Fruit fly (Drosophila melanogaster) whole organism, embryonic: ENCODE measurements around the gene kay.

Experiments used
- Adf1 ChIP-seq: fragments of 200-800 bp; sonication (Bioruptor generic); IDR thresholded peaks from 2 replicates; pipeline ENCODE4 v1.3.6; 2022; ENCODE audit warnings: missing biosample characterization, missing genetic modification characterization
- Antp ChIP-seq: fragments of 200-800 bp; sonication (Bioruptor generic); optimal IDR thresholded peaks from 3 replicates; lab custom pipeline; 2016; ENCODE audit warnings: missing biosample characterization, missing genetic modification characterization
- Atf3 ChIP-seq: fragments of 200-800 bp; sonication (Bioruptor generic); optimal IDR thresholded peaks from 3 replicates; lab custom pipeline; 2016; ENCODE audit warnings: missing biosample characterization, missing genetic modification characterization
- BtbVII ChIP-seq: fragments of 200-800 bp; sonication (Bioruptor generic); optimal IDR thresholded peaks from 3 replicates; lab custom pipeline; 2017; ENCODE audit warnings: missing biosample characterization, mild to moderate bottlenecking, missing genetic modification characterization
- CG10209 ChIP-seq: fragments of 200-800 bp; sonication (Bioruptor generic); optimal IDR thresholded peaks from 3 replicates; lab custom pipeline; 2017; ENCODE audit warnings: missing biosample characterization, mild to moderate bottlenecking, missing genetic modification characterization, missing genetic modification reagents
- CG1024 ChIP-seq: fragments of 200-800 bp; sonication (Bioruptor generic); IDR thresholded peaks from 2 replicates; pipeline ENCODE4 v1.3.6; 2022; ENCODE audit warnings: missing biosample characterization, missing genetic modification characterization
- CG10959 ChIP-seq: fragments of 200-800 bp; sonication (Bioruptor generic); IDR thresholded peaks from 2 replicates; pipeline ENCODE4 v1.3.6; 2022; ENCODE audit warnings: missing biosample characterization, missing genetic modification characterization
- CG12071 ChIP-seq: fragments of 200-800 bp; sonication (Bioruptor generic); optimal IDR thresholded peaks from 3 replicates; lab custom pipeline; 2018; ENCODE audit warnings: missing biosample characterization, mild to moderate bottlenecking, missing genetic modification characterization
- CG12769 ChIP-seq: fragments of 200-800 bp; sonication (Bioruptor generic); optimal IDR thresholded peaks from 2 replicates; lab custom pipeline; 2019; ENCODE audit warnings: missing biosample characterization, mild to moderate bottlenecking, missing genetic modification characterization, moderate library complexity
- CG13424 ChIP-seq: fragments of 200-800 bp; sonication (Bioruptor generic); optimal IDR thresholded peaks from 2 replicates; lab custom pipeline; 2019; ENCODE audit warnings: missing biosample characterization, mild to moderate bottlenecking, missing genetic modification characterization, moderate library complexity
- CG13775 ChIP-seq: fragments of 200-800 bp; sonication (Bioruptor generic); optimal IDR thresholded peaks from 3 replicates; lab custom pipeline; 2017; ENCODE audit warnings: missing biosample characterization, mild to moderate bottlenecking, missing genetic modification characterization
- CG15479 ChIP-seq: fragments of 200-800 bp; sonication (Bioruptor generic); optimal IDR thresholded peaks from 3 replicates; lab custom pipeline; 2019; ENCODE audit warnings: missing biosample characterization, mild to moderate bottlenecking, missing genetic modification characterization, moderate library complexity
- CG17186 ChIP-seq: fragments of 200-800 bp; sonication (Bioruptor generic); optimal IDR thresholded peaks from 3 replicates; lab custom pipeline; 2017; ENCODE audit warnings: missing biosample characterization, missing genetic modification reagents, missing genetic modification characterization
- CG18011 ChIP-seq: fragments of 200-800 bp; sonication (Bioruptor generic); optimal IDR thresholded peaks from 2 replicates; lab custom pipeline; 2017; ENCODE audit warnings: missing biosample characterization, missing genetic modification characterization, mild to moderate bottlenecking, moderate library complexity, missing genotype
- CG30431 ChIP-seq: fragments of 200-800 bp; sonication (Bioruptor generic); optimal IDR thresholded peaks from 2 replicates; lab custom pipeline; 2017; ENCODE audit warnings: missing biosample characterization, missing genetic modification characterization
- CG31224 ChIP-seq: fragments of 200-800 bp; sonication (Bioruptor generic); IDR thresholded peaks from 2 replicates; pipeline ENCODE4 v1.3.6; 2022; ENCODE audit warnings: missing biosample characterization, missing genetic modification characterization
- CG34422 ChIP-seq: fragments of 200-800 bp; sonication (Bioruptor generic); IDR thresholded peaks from 3 replicates; pipeline ENCODE4 v1.3.6; 2022; ENCODE audit warnings: missing biosample characterization, missing genetic modification characterization
- CG4282 ChIP-seq: fragments of 200-800 bp; sonication (Bioruptor generic); optimal IDR thresholded peaks from 2 replicates; lab custom pipeline; 2016; ENCODE audit warnings: missing biosample characterization, missing genetic modification characterization
- CG4730 ChIP-seq: fragments of 200-800 bp; sonication (Bioruptor generic); IDR thresholded peaks from 2 replicates; pipeline ENCODE4 v1.3.6; 2022; ENCODE audit warnings: missing biosample characterization, missing genetic modification characterization
- CG4854 ChIP-seq: fragments of 200-800 bp; sonication (Bioruptor generic); optimal IDR thresholded peaks from 2 replicates; lab custom pipeline; 2016; ENCODE audit warnings: missing biosample characterization, missing genetic modification characterization, inconsistent platforms
- CG6272 ChIP-seq: fragments of 200-800 bp; sonication (Bioruptor generic); IDR thresholded peaks from 2 replicates; pipeline ENCODE4 v1.3.6; 2022; ENCODE audit warnings: missing biosample characterization, missing genetic modification characterization
- CG6654 ChIP-seq: fragments of 200-800 bp; sonication (Bioruptor generic); optimal IDR thresholded peaks from 2 replicates; lab custom pipeline; 2017; ENCODE audit warnings: missing biosample characterization, mild to moderate bottlenecking, missing genetic modification characterization
- CG8281 ChIP-seq: fragments of 200-800 bp; sonication (Bioruptor generic); optimal IDR thresholded peaks from 2 replicates; lab custom pipeline; 2018; ENCODE audit warnings: missing biosample characterization, mild to moderate bottlenecking, missing genetic modification characterization, moderate library complexity
- CG8478 ChIP-seq: fragments of >200 bp; optimal IDR thresholded peaks from 2 replicates; lab custom pipeline; 2018
- CHES-1-like ChIP-seq: fragments of 200-800 bp; sonication (Bioruptor generic); optimal IDR thresholded peaks from 2 replicates; lab custom pipeline; 2016; ENCODE audit warnings: missing biosample characterization, missing genetic modification characterization
- Camta ChIP-seq: fragments of 200-800 bp; sonication (Bioruptor generic); optimal IDR thresholded peaks from 2 replicates; lab custom pipeline; 2016; ENCODE audit warnings: missing biosample characterization, missing genetic modification characterization
- Dfd ChIP-seq, 2 experiments: fragments of >200 bp; optimal IDR thresholded peaks; 2 replicates each; lab custom pipeline; 2017; ENCODE audit warnings: missing biosample characterization in 2 of 2, missing genetic modification characterization in 2 of 2
- Dip3 ChIP-seq: fragments of 200-800 bp; sonication (Bioruptor generic); optimal IDR thresholded peaks from 3 replicates; lab custom pipeline; 2016; ENCODE audit warnings: missing biosample characterization, missing genetic modification characterization
- Elba2 ChIP-seq: fragments of 200-800 bp; sonication (Bioruptor generic); optimal IDR thresholded peaks from 3 replicates; lab custom pipeline; 2016; ENCODE audit warnings: missing biosample characterization, missing genetic modification characterization
- Fer2 ChIP-seq: fragments of 200-800 bp; sonication (Bioruptor generic); optimal IDR thresholded peaks from 2 replicates; lab custom pipeline; 2018; ENCODE audit warnings: missing biosample characterization, mild to moderate bottlenecking, missing genetic modification characterization, moderate library complexity
- HLH3B ChIP-seq: fragments of 200-800 bp; sonication (Bioruptor generic); IDR thresholded peaks from 2 replicates; pipeline ENCODE4 v1.3.6; 2022; ENCODE audit warnings: missing biosample characterization, missing genetic modification characterization
- Hr51 ChIP-seq, 2 experiments: fragments of 200-800 bp; sonication (Bioruptor generic); optimal IDR thresholded peaks; 2 replicates in 1 of 2; 3 replicates in 1 of 2; lab custom pipeline; 2016 to 2018; ENCODE audit warnings: missing biosample characterization in 2 of 2, missing genetic modification characterization in 2 of 2, mild to moderate bottlenecking in 1 of 2, moderate library complexity in 1 of 2
- MBD-R2 ChIP-seq: fragments of 200-800 bp; sonication (Bioruptor generic); IDR thresholded peaks from 2 replicates; pipeline ENCODE4 v1.3.6; 2022; ENCODE audit warnings: missing biosample characterization, missing genetic modification characterization
- Pdp1 ChIP-seq, 2 experiments: fragments of 200-800 bp; sonication (Bioruptor generic); optimal IDR thresholded peaks; 3 replicates each; lab custom pipeline; 2016; ENCODE audit warnings: missing biosample characterization in 2 of 2, missing genetic modification characterization in 2 of 2, mild to moderate bottlenecking in 1 of 2, moderate library complexity in 1 of 2
- ase ChIP-seq: fragments of 200-800 bp; sonication (Bioruptor generic); IDR thresholded peaks from 3 replicates; pipeline ENCODE4 v1.3.6; 2022; ENCODE audit warnings: missing biosample characterization, missing genetic modification characterization
- bab2 ChIP-seq: fragments of 200-800 bp; sonication (Bioruptor generic); optimal IDR thresholded peaks from 2 replicates; lab custom pipeline; 2016; ENCODE audit warnings: missing biosample characterization, missing genetic modification characterization
- crol ChIP-seq: fragments of 200-800 bp; sonication (Bioruptor generic); IDR thresholded peaks from 2 replicates; pipeline ENCODE4 v1.3.6; 2022; ENCODE audit warnings: missing biosample characterization, missing genetic modification characterization
- disco-r ChIP-seq: fragments of 200-800 bp; sonication (Bioruptor generic); optimal IDR thresholded peaks from 2 replicates; lab custom pipeline; 2016; ENCODE audit warnings: missing biosample characterization, missing genetic modification characterization
- dpn ChIP-seq, 2 experiments: fragments of 200-800 bp; sonication (Bioruptor generic); optimal IDR thresholded peaks; 3 replicates each; lab custom pipeline; 2016; ENCODE audit warnings: missing biosample characterization in 2 of 2, missing genetic modification characterization in 2 of 2
- gcm ChIP-seq: fragments of 200-800 bp; sonication (Bioruptor generic); optimal IDR thresholded peaks from 2 replicates; lab custom pipeline; 2019; ENCODE audit warnings: missing biosample characterization, mild to moderate bottlenecking, missing genetic modification characterization, moderate library complexity
- lab ChIP-seq: fragments of 200-800 bp; sonication (Bioruptor generic); optimal IDR thresholded peaks from 3 replicates; lab custom pipeline; 2017; ENCODE audit warnings: missing biosample characterization, missing genetic modification characterization, mild to moderate bottlenecking, moderate library complexity, missing genetic modification reagents
- lbe ChIP-seq: fragments of 200-800 bp; sonication (Bioruptor generic); optimal IDR thresholded peaks from 2 replicates; lab custom pipeline; 2016; ENCODE audit warnings: missing biosample characterization, mild to moderate bottlenecking, missing genetic modification characterization
- nau ChIP-seq: fragments of 200-800 bp; sonication (Bioruptor generic); optimal IDR thresholded peaks from 3 replicates; lab custom pipeline; 2017; ENCODE audit warnings: missing biosample characterization, mild to moderate bottlenecking, missing genetic modification characterization, missing genetic modification reagents
- pho ChIP-seq: fragments of 200-800 bp; sonication (Bioruptor generic); optimal IDR thresholded peaks from 2 replicates; lab custom pipeline; 2016; ENCODE audit warnings: missing biosample characterization, missing genetic modification characterization
- pros ChIP-seq: fragments of 200-800 bp; sonication (Bioruptor generic); optimal IDR thresholded peaks from 3 replicates; lab custom pipeline; 2019; ENCODE audit warnings: missing biosample characterization, mild to moderate bottlenecking, missing genetic modification characterization, moderate library complexity
- schlank ChIP-seq: fragments of 200-800 bp; sonication (Bioruptor generic); optimal IDR thresholded peaks from 2 replicates; lab custom pipeline; 2018; ENCODE audit warnings: missing biosample characterization, mild to moderate bottlenecking, missing genetic modification characterization
- sim ChIP-seq: fragments of 200-800 bp; sonication (Bioruptor generic); IDR thresholded peaks from 2 replicates; pipeline ENCODE4 v1.3.6; 2022; ENCODE audit warnings: missing biosample characterization, missing genetic modification characterization
- tap ChIP-seq: fragments of 200-800 bp; optimal IDR thresholded peaks from 3 replicates; lab custom pipeline; 2019; ENCODE audit warnings: missing biosample characterization, mild to moderate bottlenecking, missing genetic modification characterization, moderate library complexity
- toy ChIP-seq: fragments of 200-800 bp; sonication (Bioruptor generic); IDR thresholded peaks from 2 replicates; pipeline ENCODE4 v1.3.6; 2022; ENCODE audit warnings: missing biosample characterization, missing genetic modification characterization
- ttk ChIP-seq: fragments of 200-800 bp; sonication (Bioruptor generic); IDR thresholded peaks from 2 replicates; pipeline ENCODE4 v2.1.2; 2022; ENCODE audit warnings: missing biosample characterization, missing genetic modification characterization
- zen ChIP-seq: fragments of 200-800 bp; sonication (Bioruptor generic); optimal IDR thresholded peaks from 3 replicates; lab custom pipeline; 2018; ENCODE audit warnings: missing biosample characterization, mild to moderate bottlenecking, missing genetic modification characterization, moderate library complexity

Gene kay

dm6 chr3R:29773833-29774324 lies 8.1 kb downstream of the kay start (continued):
- TF ChIP-seq BtbVII (GFP tag; lab: Kevin White, UChicago) = peak; percentile 33
- peak; percentile 41; the same call in 1 of the 2 replicates for TF ChIP-seq ttk
- peak; percentile 78 for TF ChIP-seq Dip3
- TF ChIP-seq crol = no peak
- no peak for TF ChIP-seq CG34422
- TF ChIP-seq CG12071 (GFP tag; lab: Kevin White, UChicago) = peak; percentile 70
- TF ChIP-seq toy (GFP tag; lab: Robert Waterston, UW) = peak; percentile 74
- TF ChIP-seq CHES-1-like (GFP tag; lab: Kevin White, UChicago) = peak; percentile 77
- TF ChIP-seq tap (tag; lab: Kevin White, UChicago) = peak; percentile 28
- peak; percentile 76 for TF ChIP-seq bab2 (GFP tag; lab: Kevin White, UChicago)
- TF ChIP-seq nau (GFP tag; lab: Kevin White, UChicago) = no peak
- TF ChIP-seq CG13775 (GFP tag; lab: Kevin White, UChicago) = peak; percentile 75
- TF ChIP-seq CG10209 (GFP tag; lab: Kevin White, UChicago) = peak; percentile 72
- TF ChIP-seq ase = no peak
- TF ChIP-seq CG8281 (tag; lab: Kevin White, UChicago) = peak; percentile 59
- peak; percentile 42 for TF ChIP-seq Atf3 (GFP tag; lab: Kevin White, UChicago)
- TF ChIP-seq CG13424 (tag; lab: Kevin White, UChicago) = peak; percentile 77
- peak; percentile 64; the same call in 1 of the 2 replicates for TF ChIP-seq CG31224 (GFP tag; lab: Robert Waterston, UW)
- TF ChIP-seq dpn (GFP tag; optimal IDR thresholded peaks at IDR 0.05; lab: Kevin White, UChicago) = peak; percentile 76 to 88
- TF ChIP-seq Antp (GFP tag; lab: Kevin White, UChicago) = peak; percentile 74
- peak; percentile 64; the same call in 1 of the 2 replicates for TF ChIP-seq CG4730
- TF ChIP-seq CG12769 (tag; lab: Kevin White, UChicago) = peak; percentile 90
- peak; percentile 56; the same call in 1 of the 2 replicates for TF ChIP-seq MBD-R2 (GFP tag; lab: Robert Waterston, UW)
- peak; percentile 59 for TF ChIP-seq CG30431 (GFP tag; lab: Kevin White, UChicago)
- no peak for TF ChIP-seq sim (GFP tag; lab: Robert Waterston, UW)
- TF ChIP-seq CG18011 (GFP tag; lab: Kevin White, UChicago) = peak; percentile 25
- TF ChIP-seq Camta (GFP tag; lab: Kevin White, UChicago) = peak; percentile 45
- no peak for TF ChIP-seq CG1024
- TF ChIP-seq lbe (GFP tag; lab: Kevin White, UChicago) = no peak
- peak; percentile 56 for TF ChIP-seq CG4854 (GFP tag; lab: Kevin White, UChicago)
- TF ChIP-seq CG15479 (GFP tag; lab: Kevin White, UChicago) = no peak
- peak; percentile 86 for TF ChIP-seq pho
- TF ChIP-seq CG6272 = peak; percentile 21; the same call in 1 of the 2 replicates
- peak; percentile 65 to 70 for TF ChIP-seq Pdp1 (GFP tag; optimal IDR thresholded peaks at IDR 0.05; lab: Kevin White, UChicago)
- peak; percentile 46 for TF ChIP-seq CG10959 (GFP tag; lab: Robert Waterston, UW)
- peak; percentile 62 for TF ChIP-seq Fer2 (tag; lab: Kevin White, UChicago)
- TF ChIP-seq Dfd (GFP tag; optimal IDR thresholded peaks at IDR 0.05; lab: Kevin White, UChicago) = no peak
- TF ChIP-seq CG6654 (GFP tag; lab: Kevin White, UChicago) = peak; percentile 39
- no peak for TF ChIP-seq CG8478 (lab: Kevin White, UChicago)
- peak; percentile 56 for TF ChIP-seq HLH3B (GFP tag; lab: Robert Waterston, UW)
- TF ChIP-seq pros = no peak
- peak; percentile 72 for TF ChIP-seq lab (GFP tag; lab: Kevin White, UChicago)
- TF ChIP-seq schlank (tag; lab: Kevin White, UChicago) = peak; percentile 48
- TF ChIP-seq Elba2 (GFP tag; lab: Kevin White, UChicago) = peak; percentile 67
- peak; percentile 15 for TF ChIP-seq zen
- peak; percentile 57 for TF ChIP-seq CG4282 (GFP tag; lab: Kevin White, UChicago)
- peak; percentile 48 for TF ChIP-seq disco-r (GFP tag; lab: Kevin White, UChicago)
- TF ChIP-seq Hr51 (GFP tag; optimal IDR thresholded peaks at IDR 0.05; lab: Kevin White, UChicago) = peak; percentile 74 to 82
- TF ChIP-seq CG17186 (GFP tag; lab: Kevin White, UChicago) = no peak
- no peak for TF ChIP-seq gcm (GFP tag; lab: Kevin White, UChicago)
- TF ChIP-seq Adf1 (GFP tag; lab: Robert Waterston, UW) = no peak; the same call in 1 of the 2 replicates
